Fruit fly (Drosophila melanogaster) whole organism, prepupa: ENCODE results near the gene CG9727.

Experiments used
- Blimp-1 ChIP-seq: fragments of 200-800 bp; sonication (Bioruptor generic); optimal IDR thresholded peaks from 3 replicates; lab custom pipeline; 2017; ENCODE audit warnings: missing biosample characterization, missing genetic modification characterization, mild to moderate bottlenecking, moderate library complexity, missing genetic modification reagents
- CG10631 ChIP-seq: fragments of 200-800 bp; sonication (Bioruptor generic); optimal IDR thresholded peaks from 2 replicates; lab custom pipeline; 2016; ENCODE audit warnings: missing biosample characterization, missing genetic modification characterization
- CG10669 ChIP-seq: fragments of 200-800 bp; sonication (Bioruptor generic); optimal IDR thresholded peaks from 3 replicates; lab custom pipeline; 2018; ENCODE audit warnings: missing biosample characterization, mild to moderate bottlenecking, missing genetic modification characterization, moderate library complexity
- CG11294 ChIP-seq: fragments of 200-800 bp; sonication (Bioruptor generic); IDR thresholded peaks from 2 replicates; pipeline ENCODE4 v1.3.6; 2022; ENCODE audit warnings: missing biosample characterization, missing genetic modification characterization
- CG11762 ChIP-seq: fragments of 200-800 bp; sonication (Bioruptor generic); optimal IDR thresholded peaks from 3 replicates; lab custom pipeline; 2016; ENCODE audit warnings: missing biosample characterization, missing genetic modification characterization; ENCODE audit not compliant: insufficient read depth
- CG11902 ChIP-seq: fragments of 200-800 bp; sonication (Bioruptor generic); optimal IDR thresholded peaks from 3 replicates; lab custom pipeline; 2016; ENCODE audit warnings: missing biosample characterization, missing genetic modification characterization
- CG1621 ChIP-seq: fragments of 200-800 bp; sonication (Bioruptor generic); optimal IDR thresholded peaks from 3 replicates; lab custom pipeline; 2018; ENCODE audit warnings: missing biosample characterization, mild to moderate bottlenecking, missing genetic modification characterization
- CG16779 ChIP-seq: fragments of 200-800 bp; sonication (Bioruptor generic); optimal IDR thresholded peaks from 3 replicates; lab custom pipeline; 2017; ENCODE audit warnings: missing biosample characterization, mild to moderate bottlenecking, missing genetic modification characterization
- CG3032 ChIP-seq: fragments of 200-800 bp; optimal IDR thresholded peaks from 2 replicates; lab custom pipeline; 2019; ENCODE audit warnings: missing biosample characterization, mild to moderate bottlenecking, missing genetic modification characterization, moderate library complexity
- CG31627 ChIP-seq: fragments of 200-800 bp; sonication (Bioruptor generic); optimal IDR thresholded peaks from 3 replicates; lab custom pipeline; 2016; ENCODE audit warnings: missing biosample characterization, missing genetic modification characterization
- CG32006 ChIP-seq: fragments of 200-800 bp; sonication (Bioruptor generic); optimal IDR thresholded peaks from 3 replicates; lab custom pipeline; 2017; ENCODE audit warnings: missing biosample characterization, mild to moderate bottlenecking, missing genetic modification characterization
- CG3919 ChIP-seq: fragments of 200-800 bp; sonication (Bioruptor generic); optimal IDR thresholded peaks from 3 replicates; lab custom pipeline; 2016; ENCODE audit warnings: missing biosample characterization, missing genetic modification characterization
- CG6163 ChIP-seq: fragments of 200-800 bp; sonication (Bioruptor generic); IDR thresholded peaks from 3 replicates; pipeline ENCODE4 v1.3.6; 2022; ENCODE audit warnings: missing biosample characterization, missing genetic modification characterization
- CG6276 ChIP-seq: fragments of 200-800 bp; sonication (Bioruptor generic); optimal IDR thresholded peaks from 2 replicates; lab custom pipeline; 2017; ENCODE audit warnings: missing biosample characterization, mild to moderate bottlenecking, missing genetic modification characterization
- CG6792 ChIP-seq: fragments of 200-800 bp; sonication (Bioruptor generic); optimal IDR thresholded peaks from 3 replicates; lab custom pipeline; 2016; ENCODE audit warnings: missing biosample characterization, missing genetic modification characterization
- CG6808 ChIP-seq: fragments of 200-800 bp; sonication (Bioruptor generic); optimal IDR thresholded peaks from 3 replicates; lab custom pipeline; 2017; ENCODE audit warnings: missing biosample characterization, missing genetic modification characterization, mild to moderate bottlenecking, moderate library complexity, missing genetic modification reagents
- CG7368 ChIP-seq: fragments of 200-800 bp; sonication (Bioruptor generic); optimal IDR thresholded peaks from 3 replicates; lab custom pipeline; 2016; ENCODE audit warnings: missing biosample characterization, missing genetic modification characterization
- CG8319 ChIP-seq: fragments of 200-800 bp; sonication (Bioruptor generic); optimal IDR thresholded peaks from 3 replicates; lab custom pipeline; 2016; ENCODE audit warnings: missing biosample characterization, missing genetic modification characterization
- CG9139 ChIP-seq: fragments of 200-800 bp; sonication (Bioruptor generic); optimal IDR thresholded peaks from 3 replicates; lab custom pipeline; 2017; ENCODE audit warnings: missing biosample characterization, mild to moderate bottlenecking, missing genetic modification characterization
- Eip75B ChIP-seq: fragments of 200-800 bp; sonication (Bioruptor generic); optimal IDR thresholded peaks from 3 replicates; lab custom pipeline; 2016; ENCODE audit warnings: missing biosample characterization, missing genetic modification characterization
- Eip78C ChIP-seq: fragments of 200-800 bp; sonication (Bioruptor generic); peaks from one replicate; lab custom pipeline; 2016; ENCODE audit warnings: missing biosample characterization, missing genetic modification characterization
- Eip93F ChIP-seq: fragments of 200-800 bp; sonication (Bioruptor generic); optimal IDR thresholded peaks from 2 replicates; lab custom pipeline; 2016; ENCODE audit warnings: missing biosample characterization, mild to moderate bottlenecking, missing genetic modification characterization
- Ets21C ChIP-seq: fragments of 200-800 bp; sonication (Bioruptor generic); optimal IDR thresholded peaks from 3 replicates; lab custom pipeline; 2016; ENCODE audit warnings: missing biosample characterization, missing genetic modification characterization
- Ets96B ChIP-seq: fragments of 200-800 bp; optimal IDR thresholded peaks from 2 replicates; lab custom pipeline; 2019; ENCODE audit warnings: missing biosample characterization, mild to moderate bottlenecking, missing genetic modification characterization, moderate library complexity
- Hr39 ChIP-seq: fragments of 200-800 bp; sonication (Bioruptor generic); optimal IDR thresholded peaks from 2 replicates; lab custom pipeline; 2016; ENCODE audit warnings: missing biosample characterization, missing genetic modification characterization
- Hr4 ChIP-seq: fragments of 200-800 bp; sonication (Bioruptor generic); optimal IDR thresholded peaks from 3 replicates; lab custom pipeline; 2016; ENCODE audit warnings: missing biosample characterization, missing genetic modification characterization
- Met ChIP-seq: fragments of 200-800 bp; sonication (Bioruptor generic); optimal IDR thresholded peaks from 3 replicates; lab custom pipeline; 2016; ENCODE audit warnings: missing biosample characterization, missing genetic modification characterization
- Smox ChIP-seq: fragments of 200-800 bp; sonication (Bioruptor generic); optimal IDR thresholded peaks from 3 replicates; lab custom pipeline; 2016; ENCODE audit warnings: missing biosample characterization, missing genetic modification characterization
- Sox14 ChIP-seq: fragments of 200-800 bp; sonication (Bioruptor generic); optimal IDR thresholded peaks from 3 replicates; lab custom pipeline; 2016; ENCODE audit warnings: missing biosample characterization, missing genetic modification characterization
- Sox15 ChIP-seq: fragments of 200-800 bp; sonication (Bioruptor generic); optimal IDR thresholded peaks from 3 replicates; lab custom pipeline; 2016; ENCODE audit warnings: missing biosample characterization, missing genetic modification characterization
- achi ChIP-seq: fragments of 200-800 bp; sonication (Bioruptor generic); optimal IDR thresholded peaks from 3 replicates; lab custom pipeline; 2016; ENCODE audit warnings: missing biosample characterization, missing genetic modification characterization
- acj6 ChIP-seq: fragments of 200-800 bp; sonication (Bioruptor generic); optimal IDR thresholded peaks from 3 replicates; lab custom pipeline; 2016; ENCODE audit warnings: missing biosample characterization, missing genetic modification characterization
- cyc ChIP-seq: fragments of 200-800 bp; sonication (Bioruptor generic); optimal IDR thresholded peaks from 3 replicates; lab custom pipeline; 2016; ENCODE audit warnings: missing biosample characterization, missing genetic modification characterization
- dac ChIP-seq: fragments of 200-800 bp; sonication (Bioruptor generic); optimal IDR thresholded peaks from 2 replicates; lab custom pipeline; 2017; ENCODE audit warnings: missing biosample characterization, mild to moderate bottlenecking, missing genetic modification characterization
- dsx ChIP-seq: fragments of 200-800 bp; optimal IDR thresholded peaks from 3 replicates; lab custom pipeline; 2019; ENCODE audit warnings: missing biosample characterization, mild to moderate bottlenecking, missing genetic modification characterization, moderate library complexity; ENCODE audit not compliant: poor library complexity, severe bottlenecking
- eg ChIP-seq: fragments of 200-800 bp; sonication (Bioruptor generic); IDR thresholded peaks from 3 replicates; pipeline ENCODE4 v1.3.6; 2022; ENCODE audit warnings: missing biosample characterization, missing genetic modification characterization
- fd85E ChIP-seq: fragments of 200-800 bp; sonication (Bioruptor generic); optimal IDR thresholded peaks from 3 replicates; lab custom pipeline; 2016; ENCODE audit warnings: missing biosample characterization, missing genetic modification characterization
- fkh ChIP-seq: fragments of 200-800 bp; sonication (Bioruptor generic); optimal IDR thresholded peaks from 3 replicates; lab custom pipeline; 2017; ENCODE audit warnings: missing biosample characterization, mild to moderate bottlenecking, missing genetic modification characterization, moderate library complexity
- lz ChIP-seq: fragments of 200-800 bp; sonication (Bioruptor generic); optimal IDR thresholded peaks from 3 replicates; lab custom pipeline; 2016; ENCODE audit warnings: missing biosample characterization, missing genetic modification characterization
- net ChIP-seq: fragments of 200-800 bp; sonication (Bioruptor generic); optimal IDR thresholded peaks from 3 replicates; lab custom pipeline; 2016; ENCODE audit warnings: missing biosample characterization, missing genetic modification characterization
- pdm3 ChIP-seq: fragments of 200-800 bp; sonication (Bioruptor generic); optimal IDR thresholded peaks from 3 replicates; lab custom pipeline; 2016; ENCODE audit warnings: missing biosample characterization, missing genetic modification characterization
- salr ChIP-seq, 2 experiments: fragments of 200-800 bp; sonication (Bioruptor generic); optimal IDR thresholded peaks; 3 replicates each; lab custom pipeline; 2016 to 2018; ENCODE audit warnings: missing biosample characterization in 2 of 2, missing genetic modification characterization in 2 of 2, mild to moderate bottlenecking in 1 of 2
- spab ChIP-seq: fragments of 200-800 bp; sonication (Bioruptor generic); optimal IDR thresholded peaks from 2 replicates; lab custom pipeline; 2017; ENCODE audit warnings: missing biosample characterization, mild to moderate bottlenecking, missing genetic modification characterization, missing genetic modification reagents
- ss ChIP-seq, 2 experiments: fragments of 200-800 bp; sonication (Bioruptor generic); optimal IDR thresholded peaks; 2 replicates in 1 of 2; 3 replicates in 1 of 2; lab custom pipeline; 2017 to 2018; ENCODE audit warnings: mild to moderate bottlenecking in 2 of 2, missing biosample characterization in 2 of 2, missing genetic modification characterization in 2 of 2, moderate library complexity in 1 of 2
- vri ChIP-seq: fragments of 200-800 bp; sonication (Bioruptor generic); optimal IDR thresholded peaks from 3 replicates; lab custom pipeline; 2016; ENCODE audit warnings: missing biosample characterization, mild to moderate bottlenecking, missing genetic modification characterization

CG9727 gene

dm6 chr3R:6425454-6426156 lies 30.9 kb downstream of the CG9727 start (continued):
- TF ChIP-seq dac (GFP tag; lab: Kevin White, UChicago): no peak
- peak; percentile 82 for TF ChIP-seq Eip78C (GFP tag; lab: Kevin White, UChicago)
- peak; percentile 18 for TF ChIP-seq CG6808 (GFP tag; lab: Kevin White, UChicago)
- peak in 1 of 2 experiments; percentile 74 for TF ChIP-seq salr (GFP tag; optimal IDR thresholded peaks at IDR 0.05; lab: Kevin White, UChicago)
- no peak for TF ChIP-seq eg (GFP tag; lab: Robert Waterston, UW)
- TF ChIP-seq lz (GFP tag; lab: Kevin White, UChicago): peak; percentile 53
- peak; percentile 31 for TF ChIP-seq acj6 (GFP tag; lab: Kevin White, UChicago)
- peak; percentile 46 for TF ChIP-seq vri (GFP tag; lab: Kevin White, UChicago)
- peak; percentile 38 for TF ChIP-seq Hr39 (GFP tag; lab: Kevin White, UChicago)

- TF ChIP-seq acj6 (GFP tag; lab: Kevin White, UChicago): peak; percentile 98
- TF ChIP-seq CG8319 (GFP tag; lab: Kevin White, UChicago): peak; percentile 97
- peak; percentile 95 for TF ChIP-seq CG3032 (tag; lab: Kevin White, UChicago)
- TF ChIP-seq Blimp-1 (GFP tag; lab: Kevin White, UChicago): peak; percentile 86
- TF ChIP-seq CG31627 (GFP tag; lab: Kevin White, UChicago): peak; percentile 98
- peak; percentile 91 to 95 for TF ChIP-seq salr (GFP tag; optimal IDR thresholded peaks at IDR 0.05; lab: Kevin White, UChicago)
- peak; percentile 98 for TF ChIP-seq Smox (GFP tag; lab: Kevin White, UChicago)
- peak; percentile 97 for TF ChIP-seq net (GFP tag; lab: Kevin White, UChicago)
- peak; percentile 98 for TF ChIP-seq CG11902 (GFP tag; lab: Kevin White, UChicago)
- TF ChIP-seq Met (GFP tag; lab: Kevin White, UChicago): peak; percentile 99
- peak; percentile 99 for TF ChIP-seq cyc
- peak; percentile 98 for TF ChIP-seq Hr39 (GFP tag; lab: Kevin White, UChicago)
- peak; percentile 98 for TF ChIP-seq CG6792 (GFP tag; lab: Kevin White, UChicago)
- TF ChIP-seq Ets21C (GFP tag; lab: Kevin White, UChicago): peak; percentile 97
- TF ChIP-seq achi (GFP tag; lab: Kevin White, UChicago): peak; percentile 97
- TF ChIP-seq CG1621 (tag; lab: Kevin White, UChicago): peak; percentile 97
- peak; percentile 44 for TF ChIP-seq fkh (GFP tag; lab: Kevin White, UChicago)
- TF ChIP-seq Eip93F (GFP tag; lab: Kevin White, UChicago): peak; percentile 91
- peak; percentile 88 for TF ChIP-seq CG6276
- TF ChIP-seq fd85E: peak; percentile 94
- peak; percentile 98 for TF ChIP-seq pdm3 (GFP tag; lab: Kevin White, UChicago)
- TF ChIP-seq Eip75B (GFP tag; lab: Kevin White, UChicago): peak; percentile 99
- TF ChIP-seq CG6808 (GFP tag; lab: Kevin White, UChicago): peak; percentile 93
- peak; percentile 99 for TF ChIP-seq Sox14 (GFP tag; lab: Kevin White, UChicago)
- peak; percentile 90 for TF ChIP-seq CG9139
- peak; percentile 94 for TF ChIP-seq CG16779 (tag; lab: Kevin White, UChicago)
- peak; percentile 94 for TF ChIP-seq CG32006 (GFP tag; lab: Kevin White, UChicago)
- TF ChIP-seq CG3919 (GFP tag; lab: Kevin White, UChicago): peak; percentile 99
- TF ChIP-seq CG10631 (GFP tag; lab: Kevin White, UChicago): peak; percentile 98
- TF ChIP-seq vri (GFP tag; lab: Kevin White, UChicago): peak; percentile 97
- peak; percentile 97 for TF ChIP-seq CG7368 (GFP tag; lab: Kevin White, UChicago)
- peak; percentile 96 for TF ChIP-seq Ets96B (tag; lab: Kevin White, UChicago)
- peak; percentile 76 for TF ChIP-seq CG11294 (GFP tag; lab: Robert Waterston, UW)
- peak; percentile 96 for TF ChIP-seq CG11762 (GFP tag; lab: Kevin White, UChicago)
- TF ChIP-seq dac (GFP tag; lab: Kevin White, UChicago): peak; percentile 72
- TF ChIP-seq CG6163 (GFP tag; lab: Robert Waterston, UW): peak; percentile 97
- peak; percentile 92 to 95 for TF ChIP-seq ss (GFP tag; optimal IDR thresholded peaks at IDR 0.05; lab: Kevin White, UChicago)
- TF ChIP-seq Hr4 (GFP tag; lab: Kevin White, UChicago): peak; percentile 94
- peak; percentile 96 for TF ChIP-seq Sox15 (GFP tag; lab: Kevin White, UChicago)
- TF ChIP-seq spab: peak; percentile 96
- TF ChIP-seq lz (GFP tag; lab: Kevin White, UChicago): peak; percentile 98
- TF ChIP-seq dsx (GFP tag; lab: Kevin White, UChicago): peak; percentile 100
- TF ChIP-seq CG10669 (GFP tag; lab: Kevin White, UChicago): peak; percentile 97
Measured at dm6 chr3R:6423984-6424602, 32.4 kb downstream of the CG9727 start.
